Fruit fly (Drosophila melanogaster) whole organism, pupa: ENCODE data around the gene nau.
A peak's percentile ranks its signal among the peaks of the same experiment; 100 is the strongest.

Source experiments
- CG14655 ChIP-seq: fragments of 200-800 bp; sonication (Bioruptor generic); optimal IDR thresholded peaks from 3 replicates; lab custom pipeline; 2017; ENCODE audit warnings: mild to moderate bottlenecking, missing biosample characterization, missing genetic modification reagents, missing genetic modification characterization
- CG15710 ChIP-seq: fragments of 200-800 bp; sonication (Bioruptor generic); optimal IDR thresholded peaks from 2 replicates; lab custom pipeline; 2018; ENCODE audit warnings: missing biosample characterization, mild to moderate bottlenecking, missing genetic modification characterization, moderate library complexity
- CG32121 ChIP-seq: fragments of 200-800 bp; sonication (Bioruptor generic); IDR thresholded peaks from 2 replicates; pipeline ENCODE4 v1.3.6; 2022; ENCODE audit warnings: missing biosample characterization, missing genetic modification characterization
- CG34367 ChIP-seq: fragments of 200-800 bp; sonication (Bioruptor generic); optimal IDR thresholded peaks from 2 replicates; lab custom pipeline; 2018; ENCODE audit warnings: missing biosample characterization, mild to moderate bottlenecking, missing genetic modification characterization
- CG4496 ChIP-seq: fragments of 200-800 bp; sonication (Bioruptor generic); IDR thresholded peaks from 3 replicates; pipeline ENCODE4 v1.3.6; 2022; ENCODE audit warnings: missing biosample characterization, missing genetic modification characterization
- EcR ChIP-seq: fragments of 200-800 bp; sonication (Bioruptor generic); optimal IDR thresholded peaks from 3 replicates; lab custom pipeline; 2019; ENCODE audit warnings: missing biosample characterization, missing genetic modification characterization, mild to moderate bottlenecking, moderate library complexity, missing genetic modification reagents
- Ets98B ChIP-seq: fragments of 200-800 bp; sonication (Bioruptor generic); IDR thresholded peaks from 2 replicates; pipeline ENCODE4 v1.3.6; 2022; ENCODE audit warnings: missing biosample characterization, missing genetic modification characterization
- Pif1B ChIP-seq: fragments of 200-800 bp; sonication (Bioruptor generic); optimal IDR thresholded peaks from 3 replicates; lab custom pipeline; 2016; ENCODE audit warnings: missing biosample characterization, missing genetic modification characterization
- Snoo ChIP-seq: fragments of 200-800 bp; sonication (Bioruptor generic); optimal IDR thresholded peaks from 3 replicates; lab custom pipeline; 2017; ENCODE audit warnings: missing biosample characterization, mild to moderate bottlenecking, missing genetic modification characterization, inconsistent platforms
- gl ChIP-seq: fragments of 200-800 bp; sonication (Bioruptor generic); optimal IDR thresholded peaks from 2 replicates; lab custom pipeline; 2018; ENCODE audit warnings: missing biosample characterization, mild to moderate bottlenecking, missing genetic modification characterization
- rn ChIP-seq: fragments of 200-800 bp; sonication (Bioruptor generic); IDR thresholded peaks from 2 replicates; pipeline ENCODE4 v1.3.6; 2022; ENCODE audit warnings: missing biosample characterization, missing genetic modification characterization

- TF ChIP-seq CG34367 (tag; lab: Kevin White, UChicago) = no peak
- no peak for TF ChIP-seq CG15710 (tag; lab: Kevin White, UChicago)
- TF ChIP-seq Ets98B (GFP tag; lab: Robert Waterston, UW) = no peak
- no peak for TF ChIP-seq CG14655 (GFP tag; lab: Kevin White, UChicago)
- TF ChIP-seq Snoo (tag; lab: Kevin White, UChicago) = peak; percentile 46
- no peak for TF ChIP-seq EcR
- no peak for TF ChIP-seq rn (GFP tag; lab: Robert Waterston, UW)
- no peak for TF ChIP-seq gl
- TF ChIP-seq Pif1B (GFP tag; lab: Kevin White, UChicago) = no peak
- TF ChIP-seq CG4496 = no peak
- TF ChIP-seq CG32121 (GFP tag; lab: Robert Waterston, UW) = no peak
These were observed 43.8 kb downstream of the nau start for dm6 chr3R:23674369-23674768.
